Worm (Caenorhabditis elegans) whole organism, L3 larva: ENCODE data around the gene C51E3.6.

Experiments used
- R02D3.7 ChIP-seq: fragments of 150-350 bp; optimal IDR thresholded peaks from 2 replicates; lab custom pipeline; 2014; ENCODE audit warnings: missing biosample characterization, missing genetic modification characterization
- ZK546.5 ChIP-seq: sonication (generic microtip); optimal IDR thresholded peaks from 2 replicates; lab custom pipeline; 2017; ENCODE audit warnings: missing biosample characterization, missing genetic modification characterization
- ama-1 ChIP-seq: fragments of 150-350 bp; optimal IDR thresholded peaks from 2 replicates; lab custom pipeline; 2018
- ceh-16 ChIP-seq: sonication (generic microtip); optimal IDR thresholded peaks from 2 replicates; lab custom pipeline; 2017; ENCODE audit warnings: missing biosample characterization, missing genetic modification characterization
- ceh-28 ChIP-seq: fragments of 150-350 bp; optimal IDR thresholded peaks from 2 replicates; lab custom pipeline; 2014; ENCODE audit warnings: missing biosample characterization, missing genetic modification reagents, missing genetic modification characterization
- ceh-82 ChIP-seq: fragments of 150-350 bp; optimal IDR thresholded peaks from 2 replicates; lab custom pipeline; 2014; ENCODE audit warnings: missing biosample characterization, missing genetic modification characterization
- egl-27 ChIP-seq: sonication (generic microtip); optimal IDR thresholded peaks from 4 replicates; lab custom pipeline; 2017; ENCODE audit warnings: missing biosample characterization, missing genetic modification reagents, missing genetic modification characterization
- egl-5 ChIP-seq: fragments of 150-350 bp; optimal IDR thresholded peaks from 2 replicates; lab custom pipeline; 2017; ENCODE audit warnings: missing biosample characterization, missing genetic modification reagents, missing genetic modification characterization, inconsistent platforms
- elt-1 ChIP-seq: fragments of 150-350 bp; optimal IDR thresholded peaks from 2 replicates; lab custom pipeline; 2014; ENCODE audit warnings: missing biosample characterization, missing genetic modification characterization
- elt-2 ChIP-seq: sonication (generic microtip); optimal IDR thresholded peaks from 2 replicates; lab custom pipeline; 2016; ENCODE audit warnings: missing genetic modification reagents, mild to moderate bottlenecking, missing genetic modification characterization, missing compliant biosample characterization
- elt-3 ChIP-seq, 3 experiments: fragments of 150-350 bp in 1 of 3; sonication (generic microtip) in 2 of 3; optimal IDR thresholded peaks; 2 replicates in 2 of 3; 4 replicates in 1 of 3; lab custom pipeline; 2014 to 2017; ENCODE audit warnings: missing biosample characterization in 3 of 3, missing genetic modification characterization in 3 of 3
- fkh-10 ChIP-seq: sonication (generic microtip); optimal IDR thresholded peaks from 2 replicates; lab custom pipeline; 2017; ENCODE audit warnings: missing biosample characterization, missing genetic modification reagents, missing genetic modification characterization
- fkh-2 ChIP-seq: fragments of 150-350 bp; optimal IDR thresholded peaks from 2 replicates; lab custom pipeline; 2014; ENCODE audit warnings: missing biosample characterization, missing genetic modification reagents, missing genetic modification characterization
- hmg-11 ChIP-seq: sonication (generic microtip); optimal IDR thresholded peaks from 2 replicates; lab custom pipeline; 2016; ENCODE audit warnings: missing genetic modification characterization, missing compliant biosample characterization
- jun-1 ChIP-seq: fragments of 150-350 bp; optimal IDR thresholded peaks from 2 replicates; lab custom pipeline; 2014; ENCODE audit warnings: missing biosample characterization, missing genetic modification reagents, missing genetic modification characterization
- lin-15B ChIP-seq: fragments of 150-350 bp; optimal IDR thresholded peaks from 2 replicates; lab custom pipeline; 2014; ENCODE audit warnings: missing biosample characterization, missing genetic modification characterization
- lin-39 ChIP-seq: fragments of 150-350 bp; optimal IDR thresholded peaks from 2 replicates; lab custom pipeline; 2018; ENCODE audit warnings: missing biosample characterization, missing genetic modification reagents, missing genetic modification characterization
- lsy-12 ChIP-seq: sonication (generic microtip); optimal IDR thresholded peaks from 2 replicates; lab custom pipeline; 2016; ENCODE audit warnings: mild to moderate bottlenecking, missing genetic modification characterization, missing compliant biosample characterization
- mdl-1 ChIP-seq: fragments of 150-350 bp; optimal IDR thresholded peaks from 2 replicates; lab custom pipeline; 2014; ENCODE audit warnings: missing biosample characterization, missing genetic modification characterization
- mml-1 ChIP-seq: fragments of 150-350 bp; sonication (generic microtip); optimal IDR thresholded peaks from 3 replicates; lab custom pipeline; 2014; ENCODE audit warnings: missing biosample characterization, missing genetic modification characterization
- nfya-1 ChIP-seq: sonication (generic microtip); optimal IDR thresholded peaks from 2 replicates; lab custom pipeline; 2017; ENCODE audit warnings: missing genetic modification characterization, mild to moderate bottlenecking, missing compliant biosample characterization, antibody characterized with exemption, moderate library complexity; ENCODE audit not compliant: insufficient read depth
- nhr-11 ChIP-seq: fragments of 150-350 bp; optimal IDR thresholded peaks from 2 replicates; lab custom pipeline; 2014; ENCODE audit warnings: missing biosample characterization, missing genetic modification characterization
- nhr-12 ChIP-seq: fragments of 150-350 bp; optimal IDR thresholded peaks from 2 replicates; lab custom pipeline; 2014; ENCODE audit warnings: missing biosample characterization, missing genetic modification characterization
- nhr-23 ChIP-seq: fragments of 150-350 bp; optimal IDR thresholded peaks from 2 replicates; lab custom pipeline; 2014; ENCODE audit warnings: missing biosample characterization, missing genetic modification reagents, missing genetic modification characterization
- nhr-237 ChIP-seq: fragments of 150-350 bp; optimal IDR thresholded peaks from 2 replicates; lab custom pipeline; 2014; ENCODE audit warnings: missing biosample characterization, missing genetic modification characterization
- nhr-25 ChIP-seq: sonication (generic microtip); optimal IDR thresholded peaks from 2 replicates; lab custom pipeline; 2017; ENCODE audit warnings: missing biosample characterization, missing genetic modification characterization
- nhr-28 ChIP-seq: fragments of 150-350 bp; optimal IDR thresholded peaks from 2 replicates; lab custom pipeline; 2014; ENCODE audit warnings: missing biosample characterization, missing genetic modification characterization
- nhr-43 ChIP-seq: sonication (generic microtip); optimal IDR thresholded peaks from 2 replicates; lab custom pipeline; 2016; ENCODE audit warnings: mild to moderate bottlenecking, missing genetic modification characterization, missing compliant biosample characterization; ENCODE audit not compliant: poor library complexity, severe bottlenecking
- nhr-67 ChIP-seq: fragments of 150-350 bp; optimal IDR thresholded peaks from 2 replicates; lab custom pipeline; 2014; ENCODE audit warnings: missing biosample characterization, missing genetic modification characterization
- nhr-76 ChIP-seq: fragments of 150-350 bp; sonication (generic microtip); optimal IDR thresholded peaks from 5 replicates; lab custom pipeline; 2014; ENCODE audit warnings: missing biosample characterization, missing genetic modification characterization
- nhr-77 ChIP-seq: fragments of 150-350 bp; optimal IDR thresholded peaks from 2 replicates; lab custom pipeline; 2014; ENCODE audit warnings: missing biosample characterization, missing genetic modification characterization
- pha-4 ChIP-seq: fragments of 150-350 bp; optimal IDR thresholded peaks from 2 replicates; lab custom pipeline; 2014; ENCODE audit warnings: missing biosample characterization, missing genetic modification reagents, missing genetic modification characterization
- pqm-1 ChIP-seq: fragments of 150-350 bp; optimal IDR thresholded peaks from 2 replicates; lab custom pipeline; 2017; ENCODE audit warnings: missing biosample characterization, missing genetic modification characterization, inconsistent platforms
- sea-2 ChIP-seq: fragments of 150-350 bp; sonication (generic microtip); optimal IDR thresholded peaks from 4 replicates; lab custom pipeline; 2014; ENCODE audit warnings: missing biosample characterization, missing genetic modification reagents, missing genetic modification characterization
- skn-1 ChIP-seq: fragments of 150-350 bp; optimal IDR thresholded peaks from 2 replicates; lab custom pipeline; 2014; ENCODE audit warnings: missing biosample characterization, missing genetic modification characterization
- snpc-4 ChIP-seq: fragments of 150-350 bp; optimal IDR thresholded peaks from 2 replicates; lab custom pipeline; 2014; ENCODE audit warnings: missing biosample characterization, missing genetic modification characterization
- tbx-2 ChIP-seq: sonication (generic microtip); optimal IDR thresholded peaks from 2 replicates; lab custom pipeline; 2016; ENCODE audit warnings: mild to moderate bottlenecking, missing genetic modification characterization, missing compliant biosample characterization
- unc-62 ChIP-seq: fragments of 150-350 bp; sonication (generic microtip); optimal IDR thresholded peaks from 4 replicates; lab custom pipeline; 2014; ENCODE audit warnings: missing biosample characterization, missing genetic modification reagents, missing genetic modification characterization
- zag-1 ChIP-seq: fragments of 150-350 bp; optimal IDR thresholded peaks from 2 replicates; lab custom pipeline; 2014; ENCODE audit warnings: missing biosample characterization, missing genetic modification characterization
- ztf-11 ChIP-seq: fragments of 150-350 bp; optimal IDR thresholded peaks from 2 replicates; lab custom pipeline; 2014; ENCODE audit warnings: missing biosample characterization, missing genetic modification characterization
- ztf-4 ChIP-seq: fragments of 150-350 bp; optimal IDR thresholded peaks from 2 replicates; lab custom pipeline; 2014; ENCODE audit warnings: missing biosample characterization, missing genetic modification characterization

The C51E3.6 gene

ce11 chrV:10183810-10184209 lies 17.5 kb upstream of the C51E3.6 start:
- TF ChIP-seq elt-2 (tag; lab: Kevin White, UChicago) (no peak), pqm-1 (no peak), nhr-77 (tag; lab: Kevin White, UChicago) (no peak), lsy-12 (tag; lab: Kevin White, UChicago) (no peak), tbx-2 (tag; lab: Kevin White, UChicago) (no peak), skn-1 (tag; lab: Kevin White, UChicago) (no peak), nhr-43 (tag; lab: Kevin White, UChicago) (no peak), nfya-1 (tag; lab: Kevin White, UChicago) (no peak), zag-1 (no peak), nhr-76 (tag; lab: Kevin White, UChicago) (no peak), nhr-28 (tag; lab: Kevin White, UChicago) (no peak), ama-1 (lab: Kevin White, UChicago) (no peak), R02D3.7 (no peak), lin-39 (tag; lab: Kevin White, UChicago) (no peak), egl-5 (tag; lab: Kevin White, UChicago) (no peak), nhr-67 (tag; lab: Kevin White, UChicago) (no peak), nhr-25 (no peak)

ce11 chrV:10182984-10183383 lies 16.7 kb upstream of the C51E3.6 start, which contains the start of gene ZK856.4:
Gene ZK856.4, plus strand, starts transcription at chrV:10183284.
- TF ChIP-seq ZK546.5 (tag; lab: Kevin White, UChicago) = no peak
- TF ChIP-seq nhr-25 = no peak
- no peak for TF ChIP-seq fkh-2
- TF ChIP-seq jun-1 (tag; lab: Kevin White, UChicago) = no peak
- no peak for TF ChIP-seq egl-5 (tag; lab: Kevin White, UChicago)
- TF ChIP-seq ceh-28 (tag; lab: Kevin White, UChicago) = no peak
- TF ChIP-seq ceh-16 (tag; lab: Kevin White, UChicago) = no peak
- TF ChIP-seq, all 47 proteins: peak for 0

ce11 chrV:10179235-10179634 lies 13.0 kb upstream of the C51E3.6 start, which contains the start of gene cul-5:
Gene cul-5, plus strand, starts transcription at chrV:10179535.
- TF ChIP-seq ztf-4 (tag; lab: Kevin White, UChicago) (no peak), nhr-237 (tag; lab: Kevin White, UChicago) (no peak), pha-4 (tag; lab: Kevin White, UChicago) (peak; percentile 29), fkh-2 (no peak), pqm-1 (peak; percentile 35), mml-1 (tag; lab: Kevin White, UChicago) (no peak), ama-1 (lab: Kevin White, UChicago) (no peak), elt-2 (tag; lab: Kevin White, UChicago) (peak; percentile 28), elt-3 (tag; optimal IDR thresholded peaks at IDR 0.05; lab: Kevin White, UChicago) (no peak)

ce11 chrV:10178166-10178565 lies 11.9 kb upstream of the C51E3.6 start:
- TF ChIP-seq nfya-1 (tag; lab: Kevin White, UChicago) (peak; percentile 45), lsy-12 (tag; lab: Kevin White, UChicago) (no peak), skn-1 (tag; lab: Kevin White, UChicago) (peak; percentile 69), snpc-4 (tag; lab: Kevin White, UChicago) (peak; percentile 45), pqm-1 (peak; percentile 9), ama-1 (lab: Kevin White, UChicago) (no peak), nhr-43 (tag; lab: Kevin White, UChicago) (peak; percentile 66), ztf-11 (tag; lab: Kevin White, UChicago) (no peak), elt-2 (tag; lab: Kevin White, UChicago) (peak; percentile 14), pha-4 (tag; lab: Kevin White, UChicago) (peak; percentile 73), ceh-16 (tag; lab: Kevin White, UChicago) (no peak), sea-2 (GFP tag; lab: Kevin White, UChicago) (no peak), jun-1 (tag; lab: Kevin White, UChicago) (peak; percentile 10), lin-15B (tag; lab: Kevin White, UChicago) (peak; percentile 72), nhr-25 (peak; percentile 85), nhr-23 (tag; lab: Kevin White, UChicago) (peak; percentile 42)

- peak; percentile 10 for TF ChIP-seq mdl-1
- TF ChIP-seq lin-39 (tag; lab: Kevin White, UChicago) = peak; percentile 85
- TF ChIP-seq nhr-12 (tag; lab: Kevin White, UChicago) = no peak
- TF ChIP-seq unc-62 = peak; percentile 66
- TF ChIP-seq ceh-28 (tag; lab: Kevin White, UChicago) = peak; percentile 88
- TF ChIP-seq lsy-12 (tag; lab: Kevin White, UChicago) = peak; percentile 57
- TF ChIP-seq nfya-1 (tag; lab: Kevin White, UChicago) = peak; percentile 98
- TF ChIP-seq ceh-82 (tag; lab: Kevin White, UChicago) = no peak
- peak; percentile 35 for TF ChIP-seq snpc-4 (tag; lab: Kevin White, UChicago)
- TF ChIP-seq tbx-2 (tag; lab: Kevin White, UChicago) = peak; percentile 72
- TF ChIP-seq nhr-11 (tag; lab: Kevin White, UChicago) = peak; percentile 79
- peak; percentile 91 for TF ChIP-seq hmg-11 (tag; lab: Kevin White, UChicago)
- no peak for TF ChIP-seq egl-27 (tag; lab: Kevin White, UChicago)
- TF ChIP-seq nhr-25 = no peak
- peak; percentile 60 for TF ChIP-seq sea-2 (GFP tag; lab: Kevin White, UChicago)
- TF ChIP-seq lin-15B (tag; lab: Kevin White, UChicago) = peak; percentile 47
- peak; percentile 69 for TF ChIP-seq zag-1
- peak; percentile 55 for TF ChIP-seq elt-1
- peak; percentile 95 for TF ChIP-seq fkh-10 (GFP tag; lab: Kevin White, UChicago)
- peak; percentile 36 for TF ChIP-seq egl-5 (tag; lab: Kevin White, UChicago)
- TF ChIP-seq nhr-23 (tag; lab: Kevin White, UChicago) = no peak
- no peak for TF ChIP-seq pha-4 (tag; lab: Kevin White, UChicago)
Observed at ce11 chrV:10174632-10175075, 8.4 kb upstream of the C51E3.6 start.
